Worm (Caenorhabditis elegans) whole organism, L1 larva: ENCODE results near the gene rrp-1.

ENCODE experiments used
- alr-1 ChIP-seq: fragments of 200-800 bp; sonication (Bioruptor generic); optimal IDR thresholded peaks from 2 replicates; lab custom pipeline; 2018; ENCODE audit warnings: borderline replicate concordance, mild to moderate bottlenecking, missing genetic modification characterization, missing compliant biosample characterization
- aly-2 ChIP-seq: fragments of 150-350 bp; optimal IDR thresholded peaks from 2 replicates; lab custom pipeline; 2014; ENCODE audit warnings: missing biosample characterization, missing genetic modification characterization
- blmp-1 ChIP-seq: fragments of 150-350 bp; optimal IDR thresholded peaks from 2 replicates; lab custom pipeline; 2014; ENCODE audit warnings: missing biosample characterization, missing genetic modification characterization
- ceh-63 ChIP-seq: fragments of 200-800 bp; sonication (Bioruptor generic); optimal IDR thresholded peaks from 2 replicates; lab custom pipeline; 2018; ENCODE audit warnings: mild to moderate bottlenecking, missing genetic modification characterization, missing compliant biosample characterization
- ceh-8 ChIP-seq: fragments of 200-800 bp; sonication (Bioruptor generic); optimal IDR thresholded peaks from 2 replicates; lab custom pipeline; 2018; ENCODE audit warnings: mild to moderate bottlenecking, missing genetic modification characterization, moderate library complexity, missing compliant biosample characterization
- ces-1 ChIP-seq: fragments of 150-350 bp; optimal IDR thresholded peaks from 2 replicates; lab custom pipeline; 2014; ENCODE audit warnings: missing biosample characterization, missing genetic modification reagents, missing genetic modification characterization
- egl-27 ChIP-seq, 2 experiments: fragments of 150-350 bp in 1 of 2; sonication (generic microtip); optimal IDR thresholded peaks; 3 replicates each; lab custom pipeline; 2017 to 2018; ENCODE audit warnings: missing biosample characterization in 2 of 2, missing genetic modification characterization in 2 of 2, missing genetic modification reagents in 2 of 2
- elt-3 ChIP-seq, 6 experiments: fragments of 150-350 bp in 1 of 6; sonication (generic microtip); optimal IDR thresholded peaks; 2 replicates each; lab custom pipeline; 2017 to 2018; ENCODE audit warnings: missing biosample characterization in 6 of 6, missing genetic modification characterization in 6 of 6, inconsistent platforms in 1 of 6
- hlh-17 ChIP-seq: fragments of 200-800 bp; sonication (Bioruptor generic); optimal IDR thresholded peaks from 2 replicates; lab custom pipeline; 2018; ENCODE audit warnings: missing genetic modification characterization, mild to moderate bottlenecking, missing compliant biosample characterization, moderate library complexity, borderline replicate concordance
- jun-1 ChIP-seq: fragments of 150-350 bp; optimal IDR thresholded peaks from 2 replicates; lab custom pipeline; 2014; ENCODE audit warnings: missing biosample characterization, missing genetic modification reagents, missing genetic modification characterization
- lin-13 ChIP-seq: fragments of 150-350 bp; optimal IDR thresholded peaks from 2 replicates; lab custom pipeline; 2014; ENCODE audit warnings: missing biosample characterization, missing genetic modification reagents, missing genetic modification characterization
- lin-14 ChIP-seq: fragments of 200-800 bp; sonication (Bioruptor generic); optimal IDR thresholded peaks from 2 replicates; lab custom pipeline; 2018; ENCODE audit warnings: mild to moderate bottlenecking, missing genetic modification characterization, moderate library complexity, missing compliant biosample characterization
- lin-39 ChIP-seq: fragments of 150-350 bp; optimal IDR thresholded peaks from 2 replicates; lab custom pipeline; 2014; ENCODE audit warnings: missing biosample characterization, missing genetic modification reagents, missing genetic modification characterization
- lir-3 ChIP-seq: sonication (generic microtip); optimal IDR thresholded peaks from 2 replicates; lab custom pipeline; 2016; ENCODE audit warnings: mild to moderate bottlenecking, missing genetic modification characterization, moderate library complexity, missing compliant biosample characterization; ENCODE audit not compliant: poor library complexity
- mep-1 ChIP-seq: fragments of 150-350 bp; optimal IDR thresholded peaks from 2 replicates; lab custom pipeline; 2014; ENCODE audit warnings: missing biosample characterization, missing genetic modification characterization
- nhr-12 ChIP-seq: sonication (generic microtip); optimal IDR thresholded peaks from 2 replicates; lab custom pipeline; 2017; ENCODE audit warnings: missing biosample characterization, missing genetic modification characterization
- nhr-20 ChIP-seq: sonication (generic microtip); optimal IDR thresholded peaks from 2 replicates; lab custom pipeline; 2016; ENCODE audit warnings: mild to moderate bottlenecking, missing genetic modification characterization, missing compliant biosample characterization
- nhr-76 ChIP-seq: sonication (generic microtip); optimal IDR thresholded peaks from 2 replicates; lab custom pipeline; 2017; ENCODE audit warnings: missing biosample characterization, missing genetic modification characterization
- pax-3 ChIP-seq: fragments of 200-800 bp; sonication (Bioruptor generic); optimal IDR thresholded peaks from 2 replicates; lab custom pipeline; 2018; ENCODE audit warnings: mild to moderate bottlenecking, missing genetic modification characterization, moderate library complexity, missing compliant biosample characterization
- pqm-1 ChIP-seq: sonication (generic microtip); optimal IDR thresholded peaks from 3 replicates; lab custom pipeline; 2017; ENCODE audit warnings: missing biosample characterization, missing genetic modification characterization
- rnt-1 ChIP-seq: sonication (generic microtip); optimal IDR thresholded peaks from 2 replicates; lab custom pipeline; 2016; ENCODE audit warnings: mild to moderate bottlenecking, missing genetic modification characterization, moderate library complexity, missing compliant biosample characterization
- skn-1 ChIP-seq: fragments of 150-350 bp; optimal IDR thresholded peaks from 2 replicates; lab custom pipeline; 2014; ENCODE audit warnings: missing biosample characterization, missing genetic modification characterization
- sptf-1 ChIP-seq: fragments of 150-350 bp; optimal IDR thresholded peaks from 2 replicates; lab custom pipeline; 2014; ENCODE audit warnings: missing biosample characterization, missing genetic modification characterization
- unc-130 ChIP-seq: fragments of 150-350 bp; optimal IDR thresholded peaks from 2 replicates; lab custom pipeline; 2017; ENCODE audit warnings: missing biosample characterization, missing genetic modification characterization, inconsistent platforms
- unc-30 ChIP-seq: sonication (generic microtip); optimal IDR thresholded peaks from 2 replicates; lab custom pipeline; 2017; ENCODE audit warnings: missing biosample characterization, missing genetic modification characterization
- unc-62 ChIP-seq: fragments of 150-350 bp; optimal IDR thresholded peaks from 2 replicates; lab custom pipeline; 2014; ENCODE audit warnings: missing biosample characterization, missing genetic modification reagents, missing genetic modification characterization
- unc-98 ChIP-seq: fragments of 200-800 bp; sonication (Bioruptor generic); IDR thresholded peaks from 2 replicates; pipeline ENCODE4 v1.3.6; 2022; ENCODE audit warnings: missing genetic modification characterization, missing compliant biosample characterization
- zag-1 ChIP-seq: fragments of 150-350 bp; optimal IDR thresholded peaks from 2 replicates; lab custom pipeline; 2014; ENCODE audit warnings: missing biosample characterization, missing genetic modification characterization
- ztf-4 ChIP-seq: fragments of 150-350 bp; optimal IDR thresholded peaks from 2 replicates; lab custom pipeline; 2014; ENCODE audit warnings: missing biosample characterization, missing genetic modification characterization

The rrp-1 gene

ce11 chrIV:9994895-9995394 is 12.9 kb upstream of the rrp-1 start, which contains the start of gene uba-1 (continued):
- no peak for TF ChIP-seq nhr-76 (tag; lab: Kevin White, UChicago)
- no peak for TF ChIP-seq pqm-1 (tag; lab: Kevin White, UChicago)
- TF ChIP-seq lir-3 (tag; lab: Kevin White, UChicago) = no peak
- no peak for TF ChIP-seq unc-98 (GFP tag; lab: Robert Waterston, UW)
- TF ChIP-seq unc-62 (GFP tag; lab: Kevin White, UChicago) = no peak
- no peak for TF ChIP-seq ceh-63 (GFP tag; lab: Kevin White, UChicago)
- TF ChIP-seq, all 84 proteins: peak for 13

ce11 chrIV:9993403-9994132 is 11.5 kb upstream of the rrp-1 start:
- TF ChIP-seq ces-1 (GFP tag; lab: Kevin White, UChicago) (no peak), hlh-17 (GFP tag; lab: Kevin White, UChicago) (no peak), unc-130 (tag; lab: Kevin White, UChicago) (no peak), blmp-1 (tag; lab: Kevin White, UChicago) (peak; percentile 48), lin-13 (GFP tag; lab: Kevin White, UChicago) (no peak), skn-1 (tag; lab: Kevin White, UChicago) (peak; percentile 33), ztf-4 (tag; lab: Kevin White, UChicago) (no peak)

- no peak for TF ChIP-seq zag-1
- TF ChIP-seq aly-2 (tag; lab: Kevin White, UChicago) = peak; percentile 61
Observed at ce11 chrIV:9989416-9989815, 7.3 kb upstream of the rrp-1 start.

ce11 chrIV:9982895-9983294 is 819 bp upstream of the rrp-1 start, which contains the start of gene mam-2:
mam-2 (plus strand) TSS chrIV:9983195.
- TF ChIP-seq blmp-1 (tag; lab: Kevin White, UChicago) = peak; percentile 30
- TF ChIP-seq unc-30 (tag; lab: Kevin White, UChicago) = no peak

- TF ChIP-seq elt-3 (tag; optimal IDR thresholded peaks at IDR 0.05; lab: Kevin White, UChicago) (no peak), egl-27 (tag; optimal IDR thresholded peaks at IDR 0.05; lab: Kevin White, UChicago) (no peak), lin-14 (GFP tag; lab: Kevin White, UChicago) (peak; percentile 35), lir-3 (tag; lab: Kevin White, UChicago) (no peak), alr-1 (tag; lab: Kevin White, UChicago) (no peak), sptf-1 (tag; lab: Kevin White, UChicago) (no peak), nhr-12 (tag; lab: Kevin White, UChicago) (no peak), hlh-17 (GFP tag; lab: Kevin White, UChicago) (no peak), rnt-1 (peak; percentile 13), aly-2 (tag; lab: Kevin White, UChicago) (no peak), ceh-8 (no peak), pax-3 (tag; lab: Kevin White, UChicago) (no peak), lin-39 (tag; lab: Kevin White, UChicago) (no peak), mep-1 (no peak), nhr-20 (tag; lab: Kevin White, UChicago) (no peak), jun-1 (tag; lab: Kevin White, UChicago) (no peak)
- TF ChIP-seq, all 84 proteins: peak for 2
Observed at ce11 chrIV:9977602-9978172, 4.4 kb downstream of the rrp-1 start, which contains the start of gene dhp-2. dhp-2 (plus strand) TSS chrIV:9978122.
